Worm (Caenorhabditis elegans) whole organism, L3 larva: ENCODE measurements around the gene sel-12.

Experiments
- ZK546.5 ChIP-seq: sonication (generic microtip); optimal IDR thresholded peaks from 2 replicates; lab custom pipeline; 2017; ENCODE audit warnings: missing biosample characterization, missing genetic modification characterization
- aly-2 ChIP-seq: fragments of 150-350 bp; optimal IDR thresholded peaks from 2 replicates; lab custom pipeline; 2014; ENCODE audit warnings: missing biosample characterization, missing genetic modification characterization
- ama-1 ChIP-seq: fragments of 150-350 bp; optimal IDR thresholded peaks from 2 replicates; lab custom pipeline; 2018
- ceh-28 ChIP-seq: fragments of 150-350 bp; optimal IDR thresholded peaks from 2 replicates; lab custom pipeline; 2014; ENCODE audit warnings: missing biosample characterization, missing genetic modification reagents, missing genetic modification characterization
- ceh-82 ChIP-seq: fragments of 150-350 bp; optimal IDR thresholded peaks from 2 replicates; lab custom pipeline; 2014; ENCODE audit warnings: missing biosample characterization, missing genetic modification characterization
- ceh-9 ChIP-seq: sonication (generic microtip); optimal IDR thresholded peaks from 2 replicates; lab custom pipeline; 2018; ENCODE audit warnings: missing biosample characterization, missing genetic modification characterization
- egl-27 ChIP-seq: sonication (generic microtip); optimal IDR thresholded peaks from 4 replicates; lab custom pipeline; 2017; ENCODE audit warnings: missing biosample characterization, missing genetic modification reagents, missing genetic modification characterization
- elt-1 ChIP-seq: fragments of 150-350 bp; optimal IDR thresholded peaks from 2 replicates; lab custom pipeline; 2014; ENCODE audit warnings: missing biosample characterization, missing genetic modification characterization
- elt-2 ChIP-seq: sonication (generic microtip); optimal IDR thresholded peaks from 2 replicates; lab custom pipeline; 2016; ENCODE audit warnings: missing genetic modification reagents, mild to moderate bottlenecking, missing genetic modification characterization, missing compliant biosample characterization
- elt-3 ChIP-seq, 3 experiments: fragments of 150-350 bp in 1 of 3; sonication (generic microtip) in 2 of 3; optimal IDR thresholded peaks; 2 replicates in 2 of 3; 4 replicates in 1 of 3; lab custom pipeline; 2014 to 2017; ENCODE audit warnings: missing biosample characterization in 3 of 3, missing genetic modification characterization in 3 of 3
- fos-1 ChIP-seq: fragments of 150-350 bp; optimal IDR thresholded peaks from 2 replicates; lab custom pipeline; 2014; ENCODE audit warnings: missing biosample characterization, missing genetic modification characterization
- hmg-11 ChIP-seq: sonication (generic microtip); optimal IDR thresholded peaks from 2 replicates; lab custom pipeline; 2016; ENCODE audit warnings: missing genetic modification characterization, missing compliant biosample characterization
- jun-1 ChIP-seq: fragments of 150-350 bp; optimal IDR thresholded peaks from 2 replicates; lab custom pipeline; 2014; ENCODE audit warnings: missing biosample characterization, missing genetic modification reagents, missing genetic modification characterization
- lin-15B ChIP-seq: fragments of 150-350 bp; optimal IDR thresholded peaks from 2 replicates; lab custom pipeline; 2014; ENCODE audit warnings: missing biosample characterization, missing genetic modification characterization
- lin-39 ChIP-seq: fragments of 150-350 bp; optimal IDR thresholded peaks from 2 replicates; lab custom pipeline; 2018; ENCODE audit warnings: missing biosample characterization, missing genetic modification reagents, missing genetic modification characterization
- lsy-12 ChIP-seq: sonication (generic microtip); optimal IDR thresholded peaks from 2 replicates; lab custom pipeline; 2016; ENCODE audit warnings: mild to moderate bottlenecking, missing genetic modification characterization, missing compliant biosample characterization
- mml-1 ChIP-seq: fragments of 150-350 bp; sonication (generic microtip); optimal IDR thresholded peaks from 3 replicates; lab custom pipeline; 2014; ENCODE audit warnings: missing biosample characterization, missing genetic modification characterization
- nfya-1 ChIP-seq: sonication (generic microtip); optimal IDR thresholded peaks from 2 replicates; lab custom pipeline; 2017; ENCODE audit warnings: missing genetic modification characterization, mild to moderate bottlenecking, missing compliant biosample characterization, antibody characterized with exemption, moderate library complexity; ENCODE audit not compliant: insufficient read depth
- nhr-11 ChIP-seq: fragments of 150-350 bp; optimal IDR thresholded peaks from 2 replicates; lab custom pipeline; 2014; ENCODE audit warnings: missing biosample characterization, missing genetic modification characterization
- nhr-23 ChIP-seq: fragments of 150-350 bp; optimal IDR thresholded peaks from 2 replicates; lab custom pipeline; 2014; ENCODE audit warnings: missing biosample characterization, missing genetic modification reagents, missing genetic modification characterization
- nhr-237 ChIP-seq: fragments of 150-350 bp; optimal IDR thresholded peaks from 2 replicates; lab custom pipeline; 2014; ENCODE audit warnings: missing biosample characterization, missing genetic modification characterization
- nhr-25 ChIP-seq: sonication (generic microtip); optimal IDR thresholded peaks from 2 replicates; lab custom pipeline; 2017; ENCODE audit warnings: missing biosample characterization, missing genetic modification characterization
- nhr-43 ChIP-seq: sonication (generic microtip); optimal IDR thresholded peaks from 2 replicates; lab custom pipeline; 2016; ENCODE audit warnings: mild to moderate bottlenecking, missing genetic modification characterization, missing compliant biosample characterization; ENCODE audit not compliant: poor library complexity, severe bottlenecking
- nhr-67 ChIP-seq: fragments of 150-350 bp; optimal IDR thresholded peaks from 2 replicates; lab custom pipeline; 2014; ENCODE audit warnings: missing biosample characterization, missing genetic modification characterization
- nhr-76 ChIP-seq: fragments of 150-350 bp; sonication (generic microtip); optimal IDR thresholded peaks from 5 replicates; lab custom pipeline; 2014; ENCODE audit warnings: missing biosample characterization, missing genetic modification characterization
- nhr-77 ChIP-seq: fragments of 150-350 bp; optimal IDR thresholded peaks from 2 replicates; lab custom pipeline; 2014; ENCODE audit warnings: missing biosample characterization, missing genetic modification characterization
- pha-4 ChIP-seq: fragments of 150-350 bp; optimal IDR thresholded peaks from 2 replicates; lab custom pipeline; 2014; ENCODE audit warnings: missing biosample characterization, missing genetic modification reagents, missing genetic modification characterization
- pqm-1 ChIP-seq: fragments of 150-350 bp; optimal IDR thresholded peaks from 2 replicates; lab custom pipeline; 2017; ENCODE audit warnings: missing biosample characterization, missing genetic modification characterization, inconsistent platforms
- sea-2 ChIP-seq: fragments of 150-350 bp; sonication (generic microtip); optimal IDR thresholded peaks from 4 replicates; lab custom pipeline; 2014; ENCODE audit warnings: missing biosample characterization, missing genetic modification reagents, missing genetic modification characterization
- skn-1 ChIP-seq: fragments of 150-350 bp; optimal IDR thresholded peaks from 2 replicates; lab custom pipeline; 2014; ENCODE audit warnings: missing biosample characterization, missing genetic modification characterization
- snpc-4 ChIP-seq: fragments of 150-350 bp; optimal IDR thresholded peaks from 2 replicates; lab custom pipeline; 2014; ENCODE audit warnings: missing biosample characterization, missing genetic modification characterization
- tbx-2 ChIP-seq: sonication (generic microtip); optimal IDR thresholded peaks from 2 replicates; lab custom pipeline; 2016; ENCODE audit warnings: mild to moderate bottlenecking, missing genetic modification characterization, missing compliant biosample characterization
- unc-39 ChIP-seq: sonication (generic microtip); optimal IDR thresholded peaks from 4 replicates; lab custom pipeline; 2017; ENCODE audit warnings: missing biosample characterization, missing genetic modification characterization
- unc-62 ChIP-seq: fragments of 150-350 bp; sonication (generic microtip); optimal IDR thresholded peaks from 4 replicates; lab custom pipeline; 2014; ENCODE audit warnings: missing biosample characterization, missing genetic modification reagents, missing genetic modification characterization
- zag-1 ChIP-seq: fragments of 150-350 bp; optimal IDR thresholded peaks from 2 replicates; lab custom pipeline; 2014; ENCODE audit warnings: missing biosample characterization, missing genetic modification characterization
- ztf-11 ChIP-seq: fragments of 150-350 bp; optimal IDR thresholded peaks from 2 replicates; lab custom pipeline; 2014; ENCODE audit warnings: missing biosample characterization, missing genetic modification characterization

Gene sel-12

ce11 chrX:952557-953083 is 37.0 kb downstream of the sel-12 start:
- no peak for TF ChIP-seq snpc-4 (tag; lab: Kevin White, UChicago)
- peak; percentile 58 for TF ChIP-seq hmg-11 (tag; lab: Kevin White, UChicago)
- TF ChIP-seq unc-39 (tag; lab: Kevin White, UChicago) = no peak
- peak; percentile 53 for TF ChIP-seq nfya-1 (tag; lab: Kevin White, UChicago)
- TF ChIP-seq, all 47 proteins: peak for 2

ce11 chrX:954499-955061 is 38.9 kb downstream of the sel-12 start, which contains the start of gene apm-3:
apm-3 (plus strand) TSS chrX:954975.
- TF ChIP-seq ama-1 (lab: Kevin White, UChicago) = no peak
- no peak for TF ChIP-seq zag-1 (tag; lab: Kevin White, UChicago)
- TF ChIP-seq nhr-43 (tag; lab: Kevin White, UChicago) = no peak
- TF ChIP-seq elt-1 = no peak
- TF ChIP-seq ceh-28 (tag; lab: Kevin White, UChicago) = no peak
- peak; percentile 23 for TF ChIP-seq nhr-25 (tag; lab: Kevin White, UChicago)
- TF ChIP-seq nhr-67 (tag; lab: Kevin White, UChicago) = no peak
- TF ChIP-seq lin-15B (tag; lab: Kevin White, UChicago) = peak; percentile 4
- TF ChIP-seq ZK546.5 (tag; lab: Kevin White, UChicago) = no peak
- no peak for TF ChIP-seq fos-1 (tag; lab: Kevin White, UChicago)
- TF ChIP-seq pqm-1 (tag; lab: Kevin White, UChicago) = no peak
- no peak for TF ChIP-seq sea-2 (GFP tag; lab: Kevin White, UChicago)
- no peak for TF ChIP-seq lin-39 (tag; lab: Kevin White, UChicago)
- TF ChIP-seq jun-1 (tag; lab: Kevin White, UChicago) = no peak
- peak; percentile 61 for TF ChIP-seq nfya-1 (tag; lab: Kevin White, UChicago)
- no peak for TF ChIP-seq unc-39 (tag; lab: Kevin White, UChicago)
- no peak for TF ChIP-seq ceh-82 (tag; lab: Kevin White, UChicago)
- TF ChIP-seq elt-2 (tag; lab: Kevin White, UChicago) = peak; percentile 15
- TF ChIP-seq nhr-237 (tag; lab: Kevin White, UChicago) = no peak
- TF ChIP-seq hmg-11 (tag; lab: Kevin White, UChicago) = peak; percentile 79
- TF ChIP-seq aly-2 (tag; lab: Kevin White, UChicago) = no peak
- TF ChIP-seq lsy-12 (tag; lab: Kevin White, UChicago) = no peak
- TF ChIP-seq pha-4 (tag; lab: Kevin White, UChicago) = peak; percentile 25
- TF ChIP-seq nhr-23 = peak; percentile 59
- TF ChIP-seq nhr-11 (tag; lab: Kevin White, UChicago) = no peak
- TF ChIP-seq nhr-77 (tag; lab: Kevin White, UChicago) = no peak
- TF ChIP-seq, all 47 proteins: peak for 7

- TF ChIP-seq mml-1 (tag; lab: Kevin White, UChicago) = no peak
- TF ChIP-seq ceh-82 (tag; lab: Kevin White, UChicago) = no peak
- no peak for TF ChIP-seq ceh-28 (tag; lab: Kevin White, UChicago)
- TF ChIP-seq pha-4 (tag; lab: Kevin White, UChicago) = no peak
- TF ChIP-seq ceh-9 = no peak
- TF ChIP-seq snpc-4 (tag; lab: Kevin White, UChicago) = no peak
- no peak for TF ChIP-seq nfya-1 (tag; lab: Kevin White, UChicago)
- no peak for TF ChIP-seq nhr-76 (tag; lab: Kevin White, UChicago)
- TF ChIP-seq tbx-2 = no peak
- TF ChIP-seq ama-1 (lab: Kevin White, UChicago) = no peak
- TF ChIP-seq lin-39 (tag; lab: Kevin White, UChicago) = no peak
- no peak for TF ChIP-seq sea-2 (GFP tag; lab: Kevin White, UChicago)
- TF ChIP-seq lin-15B (tag; lab: Kevin White, UChicago) = no peak
- TF ChIP-seq ztf-11 (tag; lab: Kevin White, UChicago) = no peak
- no peak for TF ChIP-seq egl-27 (tag; lab: Kevin White, UChicago)
- no peak for TF ChIP-seq elt-3 (tag; optimal IDR thresholded peaks at IDR 0.05; lab: Kevin White, UChicago)
- TF ChIP-seq, all 47 proteins: peak for 0
These were observed 41.9 kb downstream of the sel-12 start, which contains the start of gene chil-10 for ce11 chrX:957581-957980. chil-10 (plus strand) TSS chrX:957881.

DNA sequence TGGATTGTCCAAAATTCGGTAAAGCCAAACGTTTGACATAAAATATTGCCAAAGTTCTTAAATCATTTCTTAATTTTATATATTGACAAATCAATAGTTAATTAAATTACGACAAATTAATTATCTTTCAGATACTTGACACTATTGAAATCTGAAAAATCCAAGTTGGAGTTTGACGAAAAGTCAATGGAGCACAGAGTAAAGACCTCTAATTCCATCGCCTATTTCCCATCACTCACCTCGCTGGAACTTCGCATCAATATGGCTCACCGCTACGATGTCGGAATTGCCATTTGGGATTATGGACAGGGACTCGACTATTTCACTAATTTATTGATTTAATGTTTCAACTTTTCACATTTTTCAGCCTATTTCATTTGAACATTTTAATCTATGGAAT is 44.5 kb downstream of the sel-12 start:
- TF ChIP-seq nhr-77 (tag; lab: Kevin White, UChicago) = no peak
- TF ChIP-seq mml-1 (tag; lab: Kevin White, UChicago) = no peak
- TF ChIP-seq hmg-11 (tag; lab: Kevin White, UChicago) = no peak
- no peak for TF ChIP-seq skn-1 (tag; lab: Kevin White, UChicago)
- TF ChIP-seq nhr-11 (tag; lab: Kevin White, UChicago) = no peak
- no peak for TF ChIP-seq nhr-23
- no peak for TF ChIP-seq elt-2 (tag; lab: Kevin White, UChicago)
- TF ChIP-seq unc-62 (GFP tag; lab: Kevin White, UChicago) = no peak
- no peak for TF ChIP-seq nhr-67 (tag; lab: Kevin White, UChicago)
- no peak for TF ChIP-seq jun-1 (tag; lab: Kevin White, UChicago)
- TF ChIP-seq nfya-1 (tag; lab: Kevin White, UChicago) = no peak
- TF ChIP-seq, all 47 proteins: peak for 0
